Worm (Caenorhabditis elegans) whole organism, mixed stage, embryonic: ENCODE measurements around the gene K11H12.6.
A peak's percentile ranks its signal among the peaks of the same experiment; 100 is the strongest.

ENCODE experiments used
- bed-3 ChIP-seq: fragments of 200-800 bp; sonication (Bioruptor generic); optimal IDR thresholded peaks from 3 replicates; lab custom pipeline; 2018; ENCODE audit warnings: mild to moderate bottlenecking, missing genetic modification characterization, moderate library complexity, missing compliant biosample characterization
- blmp-1 ChIP-seq: fragments of 150-350 bp; optimal IDR thresholded peaks from 2 replicates; lab custom pipeline; 2014; ENCODE audit warnings: missing biosample characterization, missing genetic modification characterization
- ceh-39 ChIP-seq: fragments of 150-350 bp; optimal IDR thresholded peaks from 2 replicates; lab custom pipeline; 2014; ENCODE audit warnings: missing biosample characterization, missing genetic modification characterization
- ceh-43 ChIP-seq: fragments of 200-800 bp; sonication (Bioruptor generic); optimal IDR thresholded peaks from 2 replicates; lab custom pipeline; 2018; ENCODE audit warnings: mild to moderate bottlenecking, missing genetic modification characterization, moderate library complexity, missing compliant biosample characterization
- ceh-83 ChIP-seq: fragments of 200-800 bp; sonication (Bioruptor generic); optimal IDR thresholded peaks from 2 replicates; lab custom pipeline; 2018; ENCODE audit warnings: mild to moderate bottlenecking, missing genetic modification characterization, missing compliant biosample characterization
- ces-1 ChIP-seq: fragments of 150-350 bp; optimal IDR thresholded peaks from 2 replicates; lab custom pipeline; 2014; ENCODE audit warnings: missing biosample characterization, missing genetic modification reagents, missing genetic modification characterization
- cnd-1 ChIP-seq: fragments of 200-800 bp; sonication (Bioruptor generic); optimal IDR thresholded peaks from 2 replicates; lab custom pipeline; 2018; ENCODE audit warnings: mild to moderate bottlenecking, missing genetic modification characterization, missing compliant biosample characterization
- drap-1 ChIP-seq: fragments of 200-800 bp; sonication (Bioruptor generic); optimal IDR thresholded peaks from 3 replicates; lab custom pipeline; 2018; ENCODE audit warnings: mild to moderate bottlenecking, missing genetic modification characterization, missing compliant biosample characterization
- elt-1 ChIP-seq: sonication (generic microtip); optimal IDR thresholded peaks from 2 replicates; lab custom pipeline; 2017; ENCODE audit warnings: missing genetic modification characterization, mild to moderate bottlenecking, missing compliant biosample characterization, antibody characterized with exemption, moderate library complexity, borderline replicate concordance; ENCODE audit not compliant: insufficient read depth
- elt-3 ChIP-seq: fragments of 150-350 bp; optimal IDR thresholded peaks from 2 replicates; lab custom pipeline; 2014; ENCODE audit warnings: missing biosample characterization, missing genetic modification characterization
- flh-1 ChIP-seq: fragments of 200-800 bp; sonication (Bioruptor generic); optimal IDR thresholded peaks from 2 replicates; lab custom pipeline; 2018; ENCODE audit warnings: mild to moderate bottlenecking, missing genetic modification characterization, moderate library complexity, missing compliant biosample characterization
- ham-2 ChIP-seq: fragments of 200-800 bp; sonication (Bioruptor generic); optimal IDR thresholded peaks from 2 replicates; lab custom pipeline; 2018; ENCODE audit warnings: mild to moderate bottlenecking, missing genetic modification characterization, missing compliant biosample characterization
- hlh-1 ChIP-seq: fragments of 150-350 bp; optimal IDR thresholded peaks from 2 replicates; lab custom pipeline; 2014; ENCODE audit warnings: missing biosample characterization, missing genetic modification reagents, missing genetic modification characterization
- lin-13 ChIP-seq: fragments of 150-350 bp; optimal IDR thresholded peaks from 2 replicates; lab custom pipeline; 2014; ENCODE audit warnings: missing biosample characterization, missing genetic modification characterization
- lsy-2 ChIP-seq: fragments of 150-350 bp; optimal IDR thresholded peaks from 2 replicates; lab custom pipeline; 2014; ENCODE audit warnings: missing biosample characterization, missing genetic modification characterization
- mab-5 ChIP-seq: fragments of 150-350 bp; optimal IDR thresholded peaks from 2 replicates; lab custom pipeline; 2014; ENCODE audit warnings: missing biosample characterization, missing genetic modification characterization
- mep-1 ChIP-seq: fragments of 150-350 bp; optimal IDR thresholded peaks from 2 replicates; lab custom pipeline; 2017; ENCODE audit warnings: missing biosample characterization, missing genetic modification reagents, missing genetic modification characterization, inconsistent platforms
- mls-2 ChIP-seq: sonication (generic microtip); optimal IDR thresholded peaks from 2 replicates; lab custom pipeline; 2016; ENCODE audit warnings: mild to moderate bottlenecking, missing genetic modification characterization, moderate library complexity, missing compliant biosample characterization
- nhr-12 ChIP-seq: fragments of 150-350 bp; optimal IDR thresholded peaks from 2 replicates; lab custom pipeline; 2014; ENCODE audit warnings: missing biosample characterization, missing genetic modification characterization
- nhr-2 ChIP-seq: fragments of 150-350 bp; optimal IDR thresholded peaks from 2 replicates; lab custom pipeline; 2014; ENCODE audit warnings: missing biosample characterization, missing genetic modification characterization
- nhr-237 ChIP-seq: fragments of 150-350 bp; optimal IDR thresholded peaks from 2 replicates; lab custom pipeline; 2014; ENCODE audit warnings: missing biosample characterization, missing genetic modification characterization
- nhr-28 ChIP-seq: fragments of 150-350 bp; optimal IDR thresholded peaks from 2 replicates; lab custom pipeline; 2014; ENCODE audit warnings: missing biosample characterization, missing genetic modification characterization
- nhr-76 ChIP-seq: sonication (generic microtip); optimal IDR thresholded peaks from 2 replicates; lab custom pipeline; 2017; ENCODE audit warnings: missing biosample characterization, missing genetic modification characterization
- pha-4 ChIP-seq: fragments of 150-350 bp; optimal IDR thresholded peaks from 2 replicates; lab custom pipeline; 2018; ENCODE audit warnings: missing biosample characterization, missing genetic modification reagents, missing genetic modification characterization
- sem-2 ChIP-seq: fragments of 200-800 bp; sonication (Bioruptor generic); optimal IDR thresholded peaks from 2 replicates; lab custom pipeline; 2018; ENCODE audit warnings: mild to moderate bottlenecking, missing genetic modification characterization, missing compliant biosample characterization
- snpc-4 ChIP-seq: fragments of 150-350 bp; optimal IDR thresholded peaks from 2 replicates; lab custom pipeline; 2014; ENCODE audit warnings: missing biosample characterization, missing genetic modification characterization
- sptf-1 ChIP-seq: sonication (generic microtip); optimal IDR thresholded peaks from 2 replicates; lab custom pipeline; 2017; ENCODE audit warnings: mild to moderate bottlenecking, missing genetic modification characterization, moderate library complexity, missing compliant biosample characterization
- unc-120 ChIP-seq: sonication (generic microtip); optimal IDR thresholded peaks from 2 replicates; lab custom pipeline; 2017; ENCODE audit warnings: missing genetic modification characterization, missing compliant biosample characterization; ENCODE audit not compliant: poor library complexity, severe bottlenecking
- unc-39 ChIP-seq: fragments of 150-350 bp; optimal IDR thresholded peaks from 2 replicates; lab custom pipeline; 2014; ENCODE audit warnings: missing biosample characterization, missing genetic modification characterization
- zip-8 ChIP-seq: fragments of 150-350 bp; optimal IDR thresholded peaks from 2 replicates; lab custom pipeline; 2014; ENCODE audit warnings: missing biosample characterization, missing genetic modification characterization
- ztf-11 ChIP-seq: fragments of 150-350 bp; optimal IDR thresholded peaks from 2 replicates; lab custom pipeline; 2014; ENCODE audit warnings: missing biosample characterization, missing genetic modification characterization

K11H12.6 gene

DNA sequence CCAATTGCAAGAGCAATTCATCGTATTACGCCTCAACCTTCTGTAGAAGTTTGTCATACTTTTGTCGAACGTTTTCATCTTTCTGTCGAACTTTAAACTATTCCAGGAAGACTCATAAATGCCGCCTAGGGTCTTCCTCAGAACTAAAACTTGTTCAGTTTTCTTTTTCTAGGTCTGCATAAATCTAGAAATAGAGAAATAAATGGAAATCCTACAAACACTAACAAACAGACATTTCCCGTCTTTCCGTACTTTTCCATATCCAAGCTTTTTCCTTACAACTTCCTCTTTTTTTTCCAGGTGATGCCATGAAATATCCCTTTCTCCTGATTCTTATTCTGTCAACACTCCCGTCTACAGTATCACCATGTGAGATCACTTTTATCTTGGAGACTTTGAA is 17.1 kb downstream of the K11H12.6 start, which contains the start of gene cutl-28:
Gene cutl-28 (plus strand): TSS at position 301 of the 400 bp plus-strand sequence.
- TF ChIP-seq ceh-43 (GFP tag; lab: Kevin White, UChicago) (no peak), elt-3 (tag; lab: Kevin White, UChicago) (no peak), ceh-83 (GFP tag; lab: Kevin White, UChicago) (no peak), sptf-1 (tag; lab: Kevin White, UChicago) (no peak), ztf-11 (no peak), zip-8 (tag; lab: Kevin White, UChicago) (no peak), nhr-28 (no peak)

DNA sequence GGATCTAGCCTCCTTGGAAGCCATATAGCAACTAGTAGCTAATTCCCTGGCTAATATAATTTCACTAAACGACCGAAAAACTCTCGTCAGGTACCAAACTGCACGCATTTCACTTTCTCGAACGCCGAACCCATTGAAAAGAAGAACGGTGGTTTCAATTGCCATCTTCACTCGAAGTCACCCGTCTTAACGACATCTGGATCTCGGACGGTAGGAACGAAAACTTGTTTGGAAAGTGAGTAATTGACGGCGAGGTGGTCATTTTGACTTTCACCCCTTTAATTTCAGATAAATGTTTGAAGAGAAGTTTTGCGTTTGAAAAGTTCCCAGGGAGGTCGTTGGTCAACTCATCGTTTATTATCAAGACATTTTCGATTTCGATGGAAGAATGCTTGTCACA is 17.7 kb downstream of the K11H12.6 start:
- TF ChIP-seq sptf-1 (tag; lab: Kevin White, UChicago), result no peak
- no peak for TF ChIP-seq lin-13 (tag; lab: Kevin White, UChicago)
- TF ChIP-seq elt-3 (tag; lab: Kevin White, UChicago), result no peak
- no peak for TF ChIP-seq lsy-2

DNA sequence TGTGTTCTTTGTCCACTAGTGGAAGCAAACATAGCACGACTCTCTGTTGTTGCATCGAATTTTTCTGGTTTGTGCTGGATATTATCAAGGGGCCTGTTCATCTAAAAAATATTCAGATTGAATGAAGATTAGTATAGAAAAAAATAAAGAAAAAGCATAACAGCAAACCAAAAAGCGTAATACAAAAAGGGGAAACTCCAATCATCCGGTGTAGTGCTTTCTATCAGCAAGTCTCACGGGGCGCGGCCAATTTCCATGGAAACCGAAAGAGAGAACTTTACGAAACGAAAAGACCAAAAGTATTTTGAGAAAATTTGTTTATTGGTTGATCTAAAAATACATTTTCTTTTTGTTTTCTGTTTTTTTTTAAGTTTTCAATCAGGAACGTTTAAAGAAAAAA is 31.2 kb downstream of the K11H12.6 start, which contains the start of gene Y55F3C.17:
Gene Y55F3C.17 (minus strand): TSS at position 101 of the 400 bp plus-strand sequence.
- no peak for TF ChIP-seq elt-1 (tag; lab: Kevin White, UChicago)
- TF ChIP-seq unc-39 (tag; lab: Kevin White, UChicago), result no peak

DNA sequence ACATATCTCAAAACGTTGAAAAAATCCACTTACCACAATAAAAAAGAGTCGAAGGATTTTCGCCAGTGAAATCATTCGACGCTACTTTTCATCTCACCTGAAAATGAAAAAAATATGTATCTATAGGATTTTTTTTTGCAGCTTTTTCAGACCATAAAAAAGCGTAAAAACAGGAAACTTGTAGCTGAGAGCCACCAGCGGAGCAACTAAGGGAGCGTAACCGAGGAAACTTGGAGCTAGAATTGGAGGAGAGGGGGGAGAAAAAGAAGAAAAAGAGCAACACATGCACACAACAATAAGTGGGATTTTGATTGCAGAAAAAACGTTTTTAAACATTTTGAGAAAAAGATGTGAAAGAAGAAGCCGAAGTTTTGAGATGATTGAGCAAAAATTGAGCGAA is 40.5 kb downstream of the K11H12.6 start, which contains the start of gene cutl-26:
Gene cutl-26 (minus strand): TSS at position 101 of the 400 bp plus-strand sequence.
- no peak for TF ChIP-seq unc-39 (tag; lab: Kevin White, UChicago)
- no peak for TF ChIP-seq snpc-4 (tag; lab: Kevin White, UChicago)
- no peak for TF ChIP-seq hlh-1 (tag; lab: Kevin White, UChicago)
- no peak for TF ChIP-seq drap-1
- TF ChIP-seq nhr-2, result no peak
- no peak for TF ChIP-seq nhr-76 (tag; lab: Kevin White, UChicago)
- TF ChIP-seq ceh-43 (GFP tag; lab: Kevin White, UChicago), result no peak
- no peak for TF ChIP-seq ceh-39
- no peak for TF ChIP-seq ham-2 (GFP tag; lab: Kevin White, UChicago)
- TF ChIP-seq nhr-12, result no peak
- no peak for TF ChIP-seq lsy-2
- no peak for TF ChIP-seq pha-4
- TF ChIP-seq cnd-1, result no peak
- no peak for TF ChIP-seq ceh-83 (GFP tag; lab: Kevin White, UChicago)
- TF ChIP-seq nhr-28, result no peak
- TF ChIP-seq unc-120 (tag; lab: Kevin White, UChicago), result no peak
- no peak for TF ChIP-seq bed-3 (GFP tag; lab: Kevin White, UChicago)
- TF ChIP-seq sem-2 (GFP tag; lab: Kevin White, UChicago), result no peak
- no peak for TF ChIP-seq blmp-1 (tag; lab: Kevin White, UChicago)
- no peak for TF ChIP-seq flh-1 (GFP tag; lab: Kevin White, UChicago)

DNA sequence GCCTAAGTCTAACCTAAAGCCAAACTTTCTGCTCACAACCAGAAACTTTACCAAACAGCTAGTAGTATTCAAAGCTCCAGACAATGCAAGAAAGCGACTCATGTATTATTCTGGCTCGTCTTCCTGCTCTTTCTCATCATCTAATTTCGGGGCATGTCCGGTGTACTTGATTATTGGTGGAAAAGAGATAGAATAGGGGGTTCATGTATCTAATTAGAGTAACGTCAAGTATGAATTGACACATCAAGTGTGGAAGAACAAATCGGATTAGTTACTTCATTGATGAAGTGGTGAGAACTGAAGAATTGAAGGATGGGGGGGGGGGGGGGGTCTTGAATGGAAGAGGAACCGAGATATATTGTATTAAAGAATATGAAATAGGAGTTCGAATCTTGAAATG is 48.3 kb downstream of the K11H12.6 start:
- TF ChIP-seq mab-5, result no peak
- peak; percentile 4 for TF ChIP-seq ceh-83 (GFP tag; lab: Kevin White, UChicago)
- TF ChIP-seq nhr-237, result no peak
- TF ChIP-seq ces-1 (GFP tag; lab: Kevin White, UChicago), result peak; percentile 93

DNA sequence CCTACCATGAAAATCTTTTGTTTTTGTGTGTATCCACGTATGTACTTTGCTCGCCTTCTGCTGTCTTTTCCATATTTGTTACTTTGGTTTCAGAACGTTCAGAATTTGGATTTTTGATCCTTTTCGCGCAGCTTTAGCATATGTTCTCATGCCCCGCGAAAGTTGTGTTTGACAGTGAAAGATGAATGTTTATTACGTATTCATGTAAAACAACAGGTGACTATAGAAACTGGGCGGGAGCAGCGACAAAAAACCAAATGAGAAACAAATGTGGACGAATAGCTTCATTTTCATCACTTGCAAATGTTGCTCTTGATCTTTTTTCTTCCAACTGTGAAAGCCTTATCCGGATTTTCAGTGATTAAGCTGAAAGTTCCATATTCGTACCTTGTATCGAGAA is 49.2 kb downstream of the K11H12.6 start, which contains the start of gene clec-164:
Gene clec-164 (plus strand): TSS at position 301 of the 400 bp plus-strand sequence.
- no peak for TF ChIP-seq ces-1 (GFP tag; lab: Kevin White, UChicago)
- no peak for TF ChIP-seq nhr-76 (tag; lab: Kevin White, UChicago)
- no peak for TF ChIP-seq unc-120 (tag; lab: Kevin White, UChicago)
- no peak for TF ChIP-seq mls-2 (tag; lab: Kevin White, UChicago)
- no peak for TF ChIP-seq blmp-1 (tag; lab: Kevin White, UChicago)
- no peak for TF ChIP-seq mep-1 (tag; lab: Kevin White, UChicago)
- no peak for TF ChIP-seq snpc-4 (tag; lab: Kevin White, UChicago)
- TF ChIP-seq lsy-2, result no peak
- TF ChIP-seq hlh-1 (tag; lab: Kevin White, UChicago), result no peak
- TF ChIP-seq zip-8 (tag; lab: Kevin White, UChicago), result no peak
- no peak for TF ChIP-seq elt-1 (tag; lab: Kevin White, UChicago)
- no peak for TF ChIP-seq pha-4
- no peak for TF ChIP-seq ceh-83 (GFP tag; lab: Kevin White, UChicago)
- TF ChIP-seq ceh-39, result no peak
